Comparison of ENCODE assay signal across 3 fruit fly cellular contexts in genomic region chr2L:1925917-1926864, dm6.
TF ChIP-seq lines count a peak whose summit lies in the region.

No protein-coding gene starts in this region.

- no peak for TF ChIP-seq CTCF in whole organism, embryonic (GFP tag; optimal IDR thresholded peaks at IDR 0.05; lab: Kevin White, UChicago)

TF ChIP-seq in whole organism, embryonic, 481 proteins besides CTCF, POLR2A, EP300 and RAD21 (continues in another document):
- peak in 1 of 2 experiments; percentile 9 for TF ChIP-seq Hr51 (GFP tag; optimal IDR thresholded peaks at IDR 0.05; lab: Kevin White, UChicago)
- no peak for TF ChIP-seq Dbx (GFP tag; IDR thresholded peaks at IDR 0.05; lab: Robert Waterston, UW)
- no peak for TF ChIP-seq CG9609 (GFP tag; optimal IDR thresholded peaks at IDR 0.05; lab: Kevin White, UChicago)
- no peak for TF ChIP-seq fu2 (GFP tag; optimal IDR thresholded peaks at IDR 0.05; lab: Kevin White, UChicago)
- no peak for TF ChIP-seq trh (GFP tag; optimal IDR thresholded peaks at IDR 0.05; lab: Kevin White, UChicago)
- peak; percentile 62 for TF ChIP-seq gcm (GFP tag; optimal IDR thresholded peaks at IDR 0.05; lab: Kevin White, UChicago)
- TF ChIP-seq kni (GFP tag; optimal IDR thresholded peaks at IDR 0.05; lab: Kevin White, UChicago), result peak; percentile 18
- peak; percentile 28; the same call in 1 of the 3 replicates for TF ChIP-seq CG14050 (GFP tag; IDR thresholded peaks at IDR 0.05; lab: Robert Waterston, UW)
- no peak for TF ChIP-seq vnd (GFP tag; IDR thresholded peaks at IDR 0.05; lab: Robert Waterston, UW; ENCODE audit: partially characterized antibody)
- no peak for TF ChIP-seq CG2129 (GFP tag; IDR thresholded peaks at IDR 0.05; lab: Robert Waterston, UW; ENCODE audit: partially characterized antibody)
- TF ChIP-seq jing (GFP tag; optimal IDR thresholded peaks at IDR 0.05; lab: Kevin White, UChicago), result no peak
- TF ChIP-seq Ets97D (GFP tag; optimal IDR thresholded peaks at IDR 0.05; lab: Kevin White, UChicago), result no peak
- TF ChIP-seq CG17802 (tag; optimal IDR thresholded peaks at IDR 0.05; lab: Kevin White, UChicago), result no peak
- TF ChIP-seq CG17912 (GFP tag; optimal IDR thresholded peaks at IDR 0.05; lab: Kevin White, UChicago), result no peak
- no peak for TF ChIP-seq esg (GFP tag; conservative IDR thresholded peaks at IDR 0.05; lab: Robert Waterston, UW)
- TF ChIP-seq CrebB (tag; optimal IDR thresholded peaks at IDR 0.05; lab: Kevin White, UChicago), result no peak
- TF ChIP-seq CG7271 (tag; optimal IDR thresholded peaks at IDR 0.05; lab: Kevin White, UChicago), result no peak
- no peak for TF ChIP-seq wor (GFP tag; IDR thresholded peaks at IDR 0.05; lab: Robert Waterston, UW)
- no peak for TF ChIP-seq usp (GFP tag; optimal IDR thresholded peaks at IDR 0.05; lab: Kevin White, UChicago)
- TF ChIP-seq CG7839 (tag; optimal IDR thresholded peaks at IDR 0.05; lab: Kevin White, UChicago), result peak; percentile 6
- TF ChIP-seq ken (GFP tag; IDR thresholded peaks at IDR 0.05; lab: Robert Waterston, UW), result peak; percentile 60; the same call in 2 of the 3 replicates
- TF ChIP-seq cato (GFP tag; optimal IDR thresholded peaks at IDR 0.05; lab: Kevin White, UChicago; ENCODE audit: borderline replicate concordance), result no peak
- TF ChIP-seq Dll (GFP tag; IDR thresholded peaks at IDR 0.05; lab: Robert Waterston, UW; ENCODE audit: partially characterized antibody), result no peak
- TF ChIP-seq schlank (tag; optimal IDR thresholded peaks at IDR 0.05; lab: Kevin White, UChicago), result no peak
- TF ChIP-seq CG15479 (GFP tag; optimal IDR thresholded peaks at IDR 0.05; lab: Kevin White, UChicago), result no peak
- TF ChIP-seq Drgx (GFP tag; IDR thresholded peaks at IDR 0.05; lab: Robert Waterston, UW), result peak; percentile 80
- TF ChIP-seq phol (tag; optimal IDR thresholded peaks at IDR 0.05; lab: Kevin White, UChicago), result peak; percentile 51
- no peak for TF ChIP-seq odd (GFP tag; optimal IDR thresholded peaks at IDR 0.05; lab: Kevin White, UChicago)
- no peak for TF ChIP-seq CG7745 (tag; optimal IDR thresholded peaks at IDR 0.05; lab: Kevin White, UChicago)
- no peak for TF ChIP-seq Hsf (GFP tag; optimal IDR thresholded peaks at IDR 0.05; lab: Kevin White, UChicago)

TF ChIP-seq in whole organism, prepupa, 60 proteins besides CTCF, POLR2A, EP300 and RAD21 (continues in another document):
- TF ChIP-seq topi (GFP tag; optimal IDR thresholded peaks at IDR 0.05; lab: Kevin White, UChicago) (no peak), Gug (GFP tag; IDR thresholded peaks at IDR 0.05; lab: Robert Waterston, UW) (peak; percentile 69), CG6808 (GFP tag; optimal IDR thresholded peaks at IDR 0.05; lab: Kevin White, UChicago) (no peak), achi (GFP tag; optimal IDR thresholded peaks at IDR 0.05; lab: Kevin White, UChicago) (peak; percentile 62), fd85E (GFP tag; optimal IDR thresholded peaks at IDR 0.05; lab: Kevin White, UChicago) (no peak), CG8632 (GFP tag; optimal IDR thresholded peaks at IDR 0.05; lab: Kevin White, UChicago) (no peak), salr (GFP tag; optimal IDR thresholded peaks at IDR 0.05; lab: Kevin White, UChicago) (peak in 1 of 2 experiments; percentile 40), Lpt (GFP tag; optimal IDR thresholded peaks at IDR 0.05; lab: Kevin White, UChicago) (peak; percentile 60), eg (GFP tag; IDR thresholded peaks at IDR 0.05; lab: Robert Waterston, UW) (peak; percentile 92), Blimp-1 (GFP tag; optimal IDR thresholded peaks at IDR 0.05; lab: Kevin White, UChicago) (no peak), vri (GFP tag; optimal IDR thresholded peaks at IDR 0.05; lab: Kevin White, UChicago) (no peak), CG3919 (GFP tag; optimal IDR thresholded peaks at IDR 0.05; lab: Kevin White, UChicago) (peak; percentile 38), CG6163 (GFP tag; IDR thresholded peaks at IDR 0.05; lab: Robert Waterston, UW) (peak; percentile 79), CG31627 (GFP tag; optimal IDR thresholded peaks at IDR 0.05; lab: Kevin White, UChicago) (no peak), CG11902 (GFP tag; optimal IDR thresholded peaks at IDR 0.05; lab: Kevin White, UChicago) (no peak), CG7368 (GFP tag; optimal IDR thresholded peaks at IDR 0.05; lab: Kevin White, UChicago) (no peak), CG4318 (GFP tag; optimal IDR thresholded peaks at IDR 0.05; lab: Kevin White, UChicago) (peak; percentile 58), CG32006 (GFP tag; optimal IDR thresholded peaks at IDR 0.05; lab: Kevin White, UChicago) (peak; percentile 88), Eip78C (GFP tag; lab: Kevin White, UChicago) (peak; percentile 64), Sox15 (GFP tag; optimal IDR thresholded peaks at IDR 0.05; lab: Kevin White, UChicago) (no peak), dac (GFP tag; optimal IDR thresholded peaks at IDR 0.05; lab: Kevin White, UChicago) (peak; percentile 77), CG6854 (GFP tag; optimal IDR thresholded peaks at IDR 0.05; lab: Kevin White, UChicago) (no peak), OdsH (GFP tag; optimal IDR thresholded peaks at IDR 0.05; lab: Kevin White, UChicago) (peak; percentile 50), CG10669 (GFP tag; optimal IDR thresholded peaks at IDR 0.05; lab: Kevin White, UChicago) (no peak), CG6276 (GFP tag; optimal IDR thresholded peaks at IDR 0.05; lab: Kevin White, UChicago) (peak; percentile 75), svp (GFP tag; lab: Kevin White, UChicago) (no peak), Hr4 (GFP tag; optimal IDR thresholded peaks at IDR 0.05; lab: Kevin White, UChicago) (peak; percentile 85), CG8119 (GFP tag; IDR thresholded peaks at IDR 0.05; lab: Robert Waterston, UW) (peak; percentile 91), net (GFP tag; optimal IDR thresholded peaks at IDR 0.05; lab: Kevin White, UChicago) (peak; percentile 53), Met (GFP tag; optimal IDR thresholded peaks at IDR 0.05; lab: Kevin White, UChicago) (no peak), Sox102F (GFP tag; optimal IDR thresholded peaks at IDR 0.05; lab: Kevin White, UChicago) (no peak), CG10631 (GFP tag; optimal IDR thresholded peaks at IDR 0.05; lab: Kevin White, UChicago) (peak; percentile 40), pdm3 (GFP tag; optimal IDR thresholded peaks at IDR 0.05; lab: Kevin White, UChicago) (no peak), CG15336 (GFP tag; IDR thresholded peaks at IDR 0.05; lab: Robert Waterston, UW) (peak; percentile 89)

TF ChIP-seq in whole organism, pupa, 21 proteins besides CTCF, POLR2A, EP300 and RAD21:
- TF ChIP-seq CG13204 (GFP tag; optimal IDR thresholded peaks at IDR 0.05; lab: Kevin White, UChicago), result no peak
- peak; percentile 85 for TF ChIP-seq fd96Ca (GFP tag; IDR thresholded peaks at IDR 0.05; lab: Robert Waterston, UW)
- peak; percentile 29 for TF ChIP-seq Pif1A (GFP tag; optimal IDR thresholded peaks at IDR 0.05; lab: Kevin White, UChicago)
- TF ChIP-seq CG4496 (GFP tag; IDR thresholded peaks at IDR 0.05; lab: Robert Waterston, UW), result peak; percentile 85
- peak; percentile 49 for TF ChIP-seq Pif1B (GFP tag; optimal IDR thresholded peaks at IDR 0.05; lab: Kevin White, UChicago)
- TF ChIP-seq CG9948 (tag; optimal IDR thresholded peaks at IDR 0.05; lab: Kevin White, UChicago), result no peak
- TF ChIP-seq EcR (GFP tag; optimal IDR thresholded peaks at IDR 0.05; lab: Kevin White, UChicago), result no peak
- peak; percentile 67 for TF ChIP-seq CG12605 (GFP tag; IDR thresholded peaks at IDR 0.05; lab: Robert Waterston, UW)
- peak; percentile 85 for TF ChIP-seq Ets98B (GFP tag; IDR thresholded peaks at IDR 0.05; lab: Robert Waterston, UW)
- TF ChIP-seq CG17806 (tag; optimal IDR thresholded peaks at IDR 0.05; lab: Kevin White, UChicago), result peak; percentile 2
- peak; percentile 76 for TF ChIP-seq CG8301 (tag; optimal IDR thresholded peaks at IDR 0.05; lab: Kevin White, UChicago)
- no peak for TF ChIP-seq D1 (tag; optimal IDR thresholded peaks at IDR 0.05; lab: Kevin White, UChicago)
- TF ChIP-seq CG8159 (tag; optimal IDR thresholded peaks at IDR 0.05; lab: Kevin White, UChicago), result no peak
- peak; percentile 86 for TF ChIP-seq CG32121 (GFP tag; IDR thresholded peaks at IDR 0.05; lab: Robert Waterston, UW)
- TF ChIP-seq CG14655 (GFP tag; optimal IDR thresholded peaks at IDR 0.05; lab: Kevin White, UChicago), result peak; percentile 76
- TF ChIP-seq CG10348 (GFP tag; IDR thresholded peaks at IDR 0.05; lab: Robert Waterston, UW), result peak; percentile 29; the same call in 1 of the 2 replicates
- peak; percentile 68 for TF ChIP-seq rn (GFP tag; IDR thresholded peaks at IDR 0.05; lab: Robert Waterston, UW)
- TF ChIP-seq CG15710 (tag; optimal IDR thresholded peaks at IDR 0.05; lab: Kevin White, UChicago), result no peak

Comparison
In these comparisons a context has a peak if more than half of its experiments do, and no peak if none do; other contexts are left out.
1. Of the 7 proteins assayed by ChIP-seq in both whole organism, embryonic and whole organism, prepupa: peak only in whole organism, embryonic: Blimp-1 and Sox102F; only in whole organism, prepupa: Gug and Lpt; in both: none; in neither: 3.